Fruit fly (Drosophila melanogaster) whole organism, embryonic: ENCODE measurements around the gene CG15498.

Source experiments
- Adf1 ChIP-seq: fragments of 200-800 bp; sonication (Bioruptor generic); IDR thresholded peaks from 2 replicates; pipeline ENCODE4 v1.3.6; 2022; ENCODE audit warnings: missing biosample characterization, missing genetic modification characterization
- CG1233 ChIP-seq: fragments of 200-800 bp; sonication (Bioruptor generic); optimal IDR thresholded peaks from 4 replicates; lab custom pipeline; 2018; ENCODE audit warnings: missing biosample characterization, mild to moderate bottlenecking, missing genetic modification characterization
- CG12391 ChIP-seq: fragments of 200-800 bp; sonication (Bioruptor generic); optimal IDR thresholded peaks from 3 replicates; lab custom pipeline; 2018; ENCODE audit warnings: missing biosample characterization, mild to moderate bottlenecking, missing genetic modification characterization, moderate library complexity
- CG12769 ChIP-seq: fragments of 200-800 bp; sonication (Bioruptor generic); optimal IDR thresholded peaks from 2 replicates; lab custom pipeline; 2019; ENCODE audit warnings: missing biosample characterization, mild to moderate bottlenecking, missing genetic modification characterization, moderate library complexity
- CG17802 ChIP-seq: fragments of 200-800 bp; sonication (Bioruptor generic); optimal IDR thresholded peaks from 2 replicates; lab custom pipeline; 2018; ENCODE audit warnings: missing biosample characterization, mild to moderate bottlenecking, missing genetic modification characterization, moderate library complexity
- CG17912 ChIP-seq: fragments of 200-800 bp; sonication (Bioruptor generic); optimal IDR thresholded peaks from 2 replicates; lab custom pipeline; 2018; ENCODE audit warnings: missing biosample characterization, mild to moderate bottlenecking, missing genetic modification characterization
- CG1832 ChIP-seq: fragments of 200-800 bp; sonication (Bioruptor generic); optimal IDR thresholded peaks from 2 replicates; lab custom pipeline; 2017; ENCODE audit warnings: missing biosample characterization, mild to moderate bottlenecking, missing genetic modification characterization, inconsistent platforms
- CG18619 ChIP-seq: fragments of 200-800 bp; sonication (Bioruptor generic); optimal IDR thresholded peaks from 3 replicates; lab custom pipeline; 2017; ENCODE audit warnings: missing biosample characterization, mild to moderate bottlenecking, missing genetic modification characterization
- CG18764 ChIP-seq: fragments of 200-800 bp; sonication (Bioruptor generic); optimal IDR thresholded peaks from 3 replicates; lab custom pipeline; 2016; ENCODE audit warnings: missing biosample characterization, missing genetic modification characterization
- CG2129 ChIP-seq: fragments of 200-800 bp; sonication (Bioruptor generic); IDR thresholded peaks from 2 replicates; pipeline ENCODE4 v1.3.6; 2022; ENCODE audit warnings: missing biosample characterization, missing genetic modification characterization; ENCODE audit not compliant: partially characterized antibody
- CG2889 ChIP-seq: fragments of 200-800 bp; sonication (Bioruptor generic); IDR thresholded peaks from 3 replicates; pipeline ENCODE4 v1.3.6; 2022; ENCODE audit warnings: missing biosample characterization, missing genetic modification characterization
- CG30020 ChIP-seq: fragments of 200-800 bp; optimal IDR thresholded peaks from 2 replicates; lab custom pipeline; 2019; ENCODE audit warnings: missing biosample characterization, mild to moderate bottlenecking, missing genetic modification characterization, moderate library complexity
- CG30431 ChIP-seq: fragments of 200-800 bp; sonication (Bioruptor generic); optimal IDR thresholded peaks from 2 replicates; lab custom pipeline; 2017; ENCODE audit warnings: missing biosample characterization, missing genetic modification characterization
- CG33557 ChIP-seq: fragments of 200-800 bp; sonication (Bioruptor generic); optimal IDR thresholded peaks from 2 replicates; lab custom pipeline; 2019; ENCODE audit warnings: missing biosample characterization, mild to moderate bottlenecking, missing genetic modification characterization, moderate library complexity
- CG4328 ChIP-seq: fragments of 200-800 bp; sonication (Bioruptor generic); optimal IDR thresholded peaks from 3 replicates; lab custom pipeline; 2017; ENCODE audit warnings: missing biosample characterization, missing genetic modification reagents, missing genetic modification characterization
- CG6765 ChIP-seq: fragments of 200-800 bp; sonication (Bioruptor generic); optimal IDR thresholded peaks from 3 replicates; lab custom pipeline; 2017; ENCODE audit warnings: missing biosample characterization, mild to moderate bottlenecking, missing genetic modification characterization
- CG7357 ChIP-seq: fragments of 200-800 bp; sonication (Bioruptor generic); IDR thresholded peaks from 3 replicates; pipeline ENCODE4 v1.3.6; 2022; ENCODE audit warnings: missing biosample characterization, missing genetic modification characterization
- CG7556 ChIP-seq: fragments of 200-800 bp; sonication (Bioruptor generic); optimal IDR thresholded peaks from 2 replicates; lab custom pipeline; 2017; ENCODE audit warnings: missing biosample characterization, mild to moderate bottlenecking, missing genetic modification characterization
- CG9797 ChIP-seq: fragments of 200-800 bp; sonication (Bioruptor generic); optimal IDR thresholded peaks from 3 replicates; lab custom pipeline; 2018; ENCODE audit warnings: missing biosample characterization, mild to moderate bottlenecking, missing genetic modification characterization
- Deaf1 ChIP-seq: fragments of 200-800 bp; optimal IDR thresholded peaks from 3 replicates; lab custom pipeline; 2019; ENCODE audit warnings: missing biosample characterization, mild to moderate bottlenecking, missing genetic modification characterization, moderate library complexity
- Dip2 ChIP-seq: fragments of 200-800 bp; sonication (Bioruptor generic); IDR thresholded peaks from 2 replicates; pipeline ENCODE4 v1.3.6; 2022; ENCODE audit warnings: missing biosample characterization, missing genetic modification characterization
- Hand ChIP-seq: fragments of 200-800 bp; sonication (Bioruptor generic); optimal IDR thresholded peaks from 2 replicates; lab custom pipeline; 2017; ENCODE audit warnings: mild to moderate bottlenecking, missing biosample characterization, missing genetic modification reagents, missing genetic modification characterization
- Hr78 ChIP-seq, 2 experiments: fragments of 200-800 bp in 1 of 2; fragments of >200 bp in 1 of 2; sonication (Bioruptor generic) in 1 of 2; optimal IDR thresholded peaks; 2 replicates each; lab custom pipeline; 2017 to 2019; ENCODE audit warnings: missing biosample characterization in 2 of 2, missing genetic modification characterization in 2 of 2, mild to moderate bottlenecking in 1 of 2, moderate library complexity in 1 of 2
- Lim3 ChIP-seq: fragments of 200-800 bp; sonication (Bioruptor generic); IDR thresholded peaks from 2 replicates; pipeline ENCODE4 v1.3.6; 2022; ENCODE audit warnings: missing biosample characterization, missing genetic modification characterization
- MTF-1 ChIP-seq: fragments of 200-800 bp; sonication (Bioruptor generic); optimal IDR thresholded peaks from 2 replicates; lab custom pipeline; 2018; ENCODE audit warnings: missing biosample characterization, mild to moderate bottlenecking, missing genetic modification characterization, borderline replicate concordance
- Mrtf ChIP-seq: fragments of 200-800 bp; sonication (Bioruptor generic); IDR thresholded peaks from 3 replicates; pipeline ENCODE4 v1.3.6; 2022; ENCODE audit warnings: missing biosample characterization, missing genetic modification characterization
- Nf-YC ChIP-seq: fragments of 200-800 bp; optimal IDR thresholded peaks from 3 replicates; lab custom pipeline; 2019; ENCODE audit warnings: missing biosample characterization, mild to moderate bottlenecking, missing genetic modification characterization, moderate library complexity
- Optix ChIP-seq: fragments of 200-800 bp; sonication (Bioruptor generic); IDR thresholded peaks from 3 replicates; pipeline ENCODE4 v1.3.6; 2022; ENCODE audit warnings: missing biosample characterization, missing genetic modification characterization
- PHDP ChIP-seq: fragments of 200-800 bp; sonication (Bioruptor generic); optimal IDR thresholded peaks from 3 replicates; lab custom pipeline; 2018; ENCODE audit warnings: missing biosample characterization, mild to moderate bottlenecking, missing genetic modification characterization, moderate library complexity
- Sox102F ChIP-seq: fragments of 200-800 bp; sonication (Bioruptor generic); optimal IDR thresholded peaks from 2 replicates; lab custom pipeline; 2018; ENCODE audit warnings: missing biosample characterization, mild to moderate bottlenecking, missing genetic modification characterization, moderate library complexity
- Sry-β ChIP-seq: fragments of 200-800 bp; sonication (Bioruptor generic); optimal IDR thresholded peaks from 2 replicates; lab custom pipeline; 2018; ENCODE audit warnings: missing biosample characterization, mild to moderate bottlenecking, missing genetic modification characterization, moderate library complexity
- abd-A ChIP-seq: fragments of 200-800 bp; sonication (Bioruptor generic); optimal IDR thresholded peaks from 3 replicates; lab custom pipeline; 2019; ENCODE audit warnings: missing biosample characterization, mild to moderate bottlenecking, missing genetic modification characterization, moderate library complexity
- chif ChIP-seq, 2 experiments: fragments of 200-800 bp; sonication (Bioruptor generic); optimal IDR thresholded peaks; 3 replicates each; lab custom pipeline; 2016; ENCODE audit warnings: missing biosample characterization in 2 of 2, missing genetic modification characterization in 2 of 2
- crol ChIP-seq: fragments of 200-800 bp; sonication (Bioruptor generic); IDR thresholded peaks from 2 replicates; pipeline ENCODE4 v1.3.6; 2022; ENCODE audit warnings: missing biosample characterization, missing genetic modification characterization
- dm ChIP-seq: fragments of 200-800 bp; sonication (Bioruptor generic); optimal IDR thresholded peaks from 3 replicates; lab custom pipeline; 2016; ENCODE audit warnings: missing biosample characterization, missing genetic modification characterization
- ftz-f1 ChIP-seq: fragments of 200-800 bp; sonication (Bioruptor generic); optimal IDR thresholded peaks from 2 replicates; lab custom pipeline; 2016; ENCODE audit warnings: missing biosample characterization, missing genetic modification characterization
- gcm ChIP-seq: fragments of 200-800 bp; sonication (Bioruptor generic); optimal IDR thresholded peaks from 2 replicates; lab custom pipeline; 2019; ENCODE audit warnings: missing biosample characterization, mild to moderate bottlenecking, missing genetic modification characterization, moderate library complexity
- grau ChIP-seq: fragments of 200-800 bp; optimal IDR thresholded peaks from 3 replicates; lab custom pipeline; 2019; ENCODE audit warnings: missing biosample characterization, mild to moderate bottlenecking, missing genetic modification characterization, moderate library complexity
- her ChIP-seq: fragments of 200-800 bp; sonication (Bioruptor generic); optimal IDR thresholded peaks from 2 replicates; lab custom pipeline; 2016; ENCODE audit warnings: missing biosample characterization, missing genetic modification characterization
- knrl ChIP-seq: fragments of 200-800 bp; sonication (Bioruptor generic); IDR thresholded peaks from 3 replicates; pipeline ENCODE4 v1.3.6; 2022; ENCODE audit warnings: missing biosample characterization, missing genetic modification characterization; ENCODE audit not compliant: partially characterized antibody
- lbe ChIP-seq: fragments of 200-800 bp; sonication (Bioruptor generic); optimal IDR thresholded peaks from 2 replicates; lab custom pipeline; 2016; ENCODE audit warnings: missing biosample characterization, mild to moderate bottlenecking, missing genetic modification characterization
- nau ChIP-seq: fragments of 200-800 bp; sonication (Bioruptor generic); optimal IDR thresholded peaks from 3 replicates; lab custom pipeline; 2017; ENCODE audit warnings: missing biosample characterization, mild to moderate bottlenecking, missing genetic modification characterization, missing genetic modification reagents
- prd ChIP-seq, 3 experiments: fragments of >200 bp in 2 of 3; fragments of 200-800 bp in 1 of 3; sonication (Bioruptor generic) in 1 of 3; optimal IDR thresholded peaks in 2 of 3; IDR thresholded peaks in 1 of 3; 2 replicates in 2 of 3; 3 replicates in 1 of 3; pipeline versions ENCODE4 v1.3.6 to Lab custom; 2017 to 2022; ENCODE audit warnings: missing biosample characterization in 1 of 3, missing genetic modification characterization in 1 of 3
- ro ChIP-seq: fragments of 200-800 bp; sonication (Bioruptor generic); IDR thresholded peaks from 2 replicates; pipeline ENCODE4 v1.3.6; 2022; ENCODE audit warnings: missing biosample characterization, missing genetic modification characterization
- tgo ChIP-seq: fragments of 200-800 bp; sonication (Bioruptor generic); IDR thresholded peaks from 3 replicates; pipeline ENCODE4 v1.3.6; 2022; ENCODE audit warnings: missing biosample characterization, missing genetic modification characterization
- tna ChIP-seq: fragments of 200-800 bp; sonication (Bioruptor generic); IDR thresholded peaks from 2 replicates; pipeline ENCODE4 v1.3.6; 2022; ENCODE audit warnings: missing biosample characterization, missing genetic modification characterization; ENCODE audit not compliant: partially characterized antibody
- toy ChIP-seq: fragments of 200-800 bp; sonication (Bioruptor generic); IDR thresholded peaks from 2 replicates; pipeline ENCODE4 v1.3.6; 2022; ENCODE audit warnings: missing biosample characterization, missing genetic modification characterization
- vfl ChIP-seq: fragments of 200-800 bp; sonication (Bioruptor generic); optimal IDR thresholded peaks from 2 replicates; lab custom pipeline; 2016; ENCODE audit warnings: missing biosample characterization, missing genetic modification characterization
- vnd ChIP-seq: fragments of 200-800 bp; sonication (Bioruptor generic); IDR thresholded peaks from 3 replicates; pipeline ENCODE4 v1.3.6; 2022; ENCODE audit warnings: missing biosample characterization, missing genetic modification characterization; ENCODE audit not compliant: partially characterized antibody

Gene CG15498

DNA sequence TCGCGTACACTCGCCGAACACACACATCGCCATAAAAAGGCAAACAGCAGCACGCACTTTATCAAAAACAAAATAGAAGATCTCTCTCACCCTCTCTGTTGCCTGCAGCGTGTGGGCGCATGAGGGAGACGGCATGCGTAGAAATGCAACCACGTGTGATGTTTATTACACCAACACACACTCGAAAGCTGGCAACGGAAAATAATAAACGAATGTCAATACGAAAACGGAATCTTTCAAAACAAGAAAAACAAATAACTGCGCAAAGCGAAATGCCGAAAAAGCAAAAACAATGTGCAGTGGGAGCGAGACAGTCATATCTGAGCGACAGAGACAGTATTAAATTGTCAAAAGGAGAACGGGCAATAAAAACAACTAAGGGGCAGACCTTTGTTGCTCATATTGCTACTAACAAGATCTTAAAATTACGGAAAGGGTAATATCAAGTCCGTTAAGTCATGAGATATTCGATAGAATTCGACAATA, 44.4 kb upstream of the CG15498 start (continued):
- peak; percentile 92 for TF ChIP-seq nau
- TF ChIP-seq tgo: no peak
- no peak for TF ChIP-seq vnd
- peak; percentile 39 for TF ChIP-seq CG9797 (GFP tag; lab: Kevin White, UChicago)
- TF ChIP-seq Mrtf: no peak
- no peak for TF ChIP-seq CG2889 (GFP tag; lab: Robert Waterston, UW)
- peak; percentile 84 for TF ChIP-seq lbe
- peak; percentile 25 for TF ChIP-seq CG17802 (tag; lab: Kevin White, UChicago)
- no peak for TF ChIP-seq CG7357
- TF ChIP-seq Sry-β (GFP tag; lab: Kevin White, UChicago): peak; percentile 66
- TF ChIP-seq Optix (GFP tag; lab: Robert Waterston, UW): no peak
- peak; percentile 45 to 48 for TF ChIP-seq chif (GFP tag; optimal IDR thresholded peaks at IDR 0.05; lab: Kevin White, UChicago)
- no peak for TF ChIP-seq grau (tag; lab: Kevin White, UChicago)
- TF ChIP-seq prd (optimal IDR thresholded peaks at IDR 0.05; lab: Kevin White, UChicago): no peak
- no peak for TF ChIP-seq prd (GFP tag; IDR thresholded peaks at IDR 0.05; lab: Robert Waterston, UW)
- peak; percentile 68 for TF ChIP-seq Nf-YC (tag; lab: Kevin White, UChicago)
- peak; percentile 90 for TF ChIP-seq MTF-1 (GFP tag; lab: Kevin White, UChicago)
- no peak for TF ChIP-seq toy (GFP tag; lab: Robert Waterston, UW)
- peak; percentile 96 for TF ChIP-seq dm (GFP tag; lab: Kevin White, UChicago)
- TF ChIP-seq abd-A (tag; lab: Kevin White, UChicago): peak; percentile 98
- peak; percentile 73 for TF ChIP-seq CG18619 (GFP tag; lab: Kevin White, UChicago)
- TF ChIP-seq crol (GFP tag; lab: Robert Waterston, UW): no peak
- peak; percentile 88 for TF ChIP-seq CG1832 (GFP tag; lab: Kevin White, UChicago)
- peak in 1 of 2 experiments; percentile 84 for TF ChIP-seq Hr78 (GFP tag; optimal IDR thresholded peaks at IDR 0.05; lab: Kevin White, UChicago)
- TF ChIP-seq Hand (GFP tag; lab: Kevin White, UChicago): peak; percentile 64
- peak; percentile 88 for TF ChIP-seq her (GFP tag; lab: Kevin White, UChicago)
- TF ChIP-seq Deaf1: peak; percentile 59
- no peak for TF ChIP-seq Adf1 (GFP tag; lab: Robert Waterston, UW)
- no peak for TF ChIP-seq Lim3 (GFP tag; lab: Robert Waterston, UW)
- TF ChIP-seq Dip2: no peak
- TF ChIP-seq CG6765 (GFP tag; lab: Kevin White, UChicago): peak; percentile 80
- peak; percentile 83 for TF ChIP-seq CG17912 (GFP tag; lab: Kevin White, UChicago)
- peak; percentile 84 for TF ChIP-seq gcm (GFP tag; lab: Kevin White, UChicago)
- peak; percentile 72 for TF ChIP-seq CG18764 (GFP tag; lab: Kevin White, UChicago)
- peak; percentile 87 for TF ChIP-seq CG1233
- TF ChIP-seq knrl (GFP tag; lab: Robert Waterston, UW): no peak
- no peak for TF ChIP-seq ro (GFP tag; lab: Robert Waterston, UW)
- TF ChIP-seq tna (GFP tag; lab: Robert Waterston, UW): no peak
- TF ChIP-seq CG33557: peak; percentile 91
- peak; percentile 52 for TF ChIP-seq ftz-f1 (GFP tag; lab: Kevin White, UChicago)
- no peak for TF ChIP-seq CG30431 (GFP tag; lab: Kevin White, UChicago)
- TF ChIP-seq CG2129 (GFP tag; lab: Robert Waterston, UW): no peak
- TF ChIP-seq vfl: no peak
- peak; percentile 13 for TF ChIP-seq CG12391 (tag; lab: Kevin White, UChicago)
- peak; percentile 56 for TF ChIP-seq Sox102F (GFP tag; lab: Kevin White, UChicago)
- peak; percentile 85 for TF ChIP-seq CG4328 (GFP tag; lab: Kevin White, UChicago)
- TF ChIP-seq CG30020 (tag; lab: Kevin White, UChicago): peak; percentile 14
- peak; percentile 32 for TF ChIP-seq CG7556 (GFP tag; lab: Kevin White, UChicago)
- TF ChIP-seq CG12769 (tag; lab: Kevin White, UChicago): peak; percentile 85
- peak; percentile 61 for TF ChIP-seq PHDP (tag; lab: Kevin White, UChicago)
